Worm (Caenorhabditis elegans) whole organism, young adult: Measurements from ENCODE around the gene T23F2.3.

Source experiments
- B0019.2 ChIP-seq: fragments of 200-800 bp; sonication (Bioruptor generic); conservative IDR thresholded peaks from 2 replicates; pipeline ENCODE4 v1.3.6; 2022; ENCODE audit warnings: missing genetic modification reagents, missing genetic modification characterization, missing compliant biosample characterization
- C06A6.2 ChIP-seq: fragments of 200-800 bp; sonication (Bioruptor generic); conservative IDR thresholded peaks from 2 replicates; pipeline ENCODE4 v1.3.6; 2022; ENCODE audit warnings: missing genetic modification characterization, missing compliant biosample characterization
- F22D6.2 ChIP-seq: sonication (generic microtip); optimal IDR thresholded peaks from 2 replicates; lab custom pipeline; 2016; ENCODE audit warnings: mild to moderate bottlenecking, missing genetic modification characterization, missing compliant biosample characterization
- Y67H2A.10 ChIP-seq: fragments of 200-800 bp; sonication (Bioruptor generic); conservative IDR thresholded peaks from 2 replicates; pipeline ENCODE4 v1.3.6; 2022; ENCODE audit warnings: missing genetic modification reagents, missing genetic modification characterization, missing compliant biosample characterization
- ama-1 ChIP-seq, 3 experiments: fragments of 150-350 bp in 1 of 3; sonication (generic microtip) in 2 of 3; optimal IDR thresholded peaks; 2 replicates each; lab custom pipeline; 2014 to 2018; ENCODE audit warnings: missing biosample characterization in 2 of 3, missing genetic modification characterization in 2 of 3, missing genetic modification reagents in 2 of 3
- athp-1 ChIP-seq: sonication (generic microtip); optimal IDR thresholded peaks from 2 replicates; lab custom pipeline; 2017; ENCODE audit warnings: mild to moderate bottlenecking, missing genetic modification characterization, missing compliant biosample characterization
- chd-7 ChIP-seq: sonication (generic microtip); optimal IDR thresholded peaks from 2 replicates; lab custom pipeline; 2016; ENCODE audit warnings: mild to moderate bottlenecking, missing genetic modification characterization, moderate library complexity, missing compliant biosample characterization
- dpff-1 ChIP-seq: sonication (generic microtip); optimal IDR thresholded peaks from 2 replicates; lab custom pipeline; 2017; ENCODE audit warnings: mild to moderate bottlenecking, missing genetic modification characterization, missing compliant biosample characterization
- lag-1 ChIP-seq: fragments of 200-800 bp; sonication (Bioruptor generic); IDR thresholded peaks from 2 replicates; pipeline ENCODE4 v1.3.6; 2022; ENCODE audit warnings: missing genetic modification reagents, missing genetic modification characterization, missing compliant biosample characterization
- let-526 ChIP-seq: fragments of 200-800 bp; sonication (Bioruptor generic); IDR thresholded peaks from 2 replicates; pipeline ENCODE4 v1.3.6; 2022; ENCODE audit warnings: missing genetic modification reagents, missing genetic modification characterization, missing compliant biosample characterization
- nhr-120 ChIP-seq: fragments of 200-800 bp; sonication (Bioruptor generic); IDR thresholded peaks from 2 replicates; pipeline ENCODE4 v1.3.6; 2022; ENCODE audit warnings: missing genetic modification characterization, missing compliant biosample characterization
- tbx-9 ChIP-seq: sonication (generic microtip); optimal IDR thresholded peaks from 2 replicates; lab custom pipeline; 2016; ENCODE audit warnings: borderline replicate concordance, missing genetic modification characterization, inconsistent platforms, missing compliant biosample characterization
- unc-62 ChIP-seq: fragments of 150-350 bp; optimal IDR thresholded peaks from 2 replicates; lab custom pipeline; 2014; ENCODE audit warnings: missing biosample characterization, missing genetic modification reagents, missing genetic modification characterization

DNA sequence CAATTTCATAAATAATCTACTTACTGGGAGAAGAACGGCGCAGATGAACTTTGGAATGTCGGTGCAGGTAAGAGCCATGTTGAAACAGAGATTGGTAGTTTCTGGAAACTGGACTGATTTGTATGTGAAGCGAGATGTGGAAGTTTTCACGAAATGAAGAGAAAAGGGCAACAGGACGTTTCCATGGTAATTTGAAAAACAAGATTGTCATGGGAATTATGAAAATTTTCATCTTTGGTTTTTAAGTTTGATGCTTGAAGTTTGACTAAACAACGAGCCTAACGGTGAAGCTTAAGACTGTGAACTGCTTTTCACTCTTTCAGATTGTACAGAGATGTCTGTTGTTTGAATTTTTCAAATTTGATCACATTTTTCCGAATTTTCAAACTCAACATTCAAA lies at the start of gene T23F2.3:
- TF ChIP-seq B0019.2 (GFP tag; lab: Robert Waterston, UW) (no peak), dpff-1 (tag; lab: Kevin White, UChicago) (no peak), nhr-120 (GFP tag; lab: Robert Waterston, UW) (no peak), C06A6.2 (no peak), chd-7 (no peak), ama-1 (optimal IDR thresholded peaks at IDR 0.05; lab: Kevin White, UChicago) (no peak), ama-1 (GFP tag; optimal IDR thresholded peaks at IDR 0.05; lab: Kevin White, UChicago) (no peak), let-526 (GFP tag; lab: Robert Waterston, UW) (no peak), lag-1 (GFP tag; lab: Robert Waterston, UW) (no peak), Y67H2A.10 (GFP tag; lab: Robert Waterston, UW) (no peak), unc-62 (GFP tag; lab: Kevin White, UChicago) (no peak), athp-1 (no peak), tbx-9 (tag; lab: Kevin White, UChicago) (no peak), F22D6.2 (tag; lab: Kevin White, UChicago) (no peak)
